Worm (Caenorhabditis elegans): ENCODE measurements around the gene unc-85.
A peak's percentile ranks its signal among the peaks of the same experiment; 100 is the strongest.

The unc-85 gene

ce11 chrII:4701482-4702119 is at the start of gene unc-85:
Gene unc-85, plus strand, starts transcription at chrII:4702069.
- peak; percentile 79 for TF ChIP-seq pes-1 (GFP tag; IDR thresholded peaks at IDR 0.05)
- TF ChIP-seq sea-1 (GFP tag; conservative IDR thresholded peaks at IDR 0.05), result peak; percentile 65; the same call in 1 of the 2 replicates
- peak; percentile 81 for TF ChIP-seq F13C5.2 (tag; optimal IDR thresholded peaks at IDR 0.05)
- peak; percentile 63 for TF ChIP-seq flt-1 (GFP tag; IDR thresholded peaks at IDR 0.05)
- peak; percentile 45; the same call in 1 of the 2 replicates for TF ChIP-seq tbx-37 (GFP tag; conservative IDR thresholded peaks at IDR 0.05)
- TF ChIP-seq hmg-4 (GFP tag; optimal IDR thresholded peaks at IDR 0.05), result peak; percentile 78
- peak; percentile 18 for TF ChIP-seq B0310.2 (tag; optimal IDR thresholded peaks at IDR 0.05)
- TF ChIP-seq hnd-1 (tag; optimal IDR thresholded peaks at IDR 0.05), result peak; percentile 25
- peak; percentile 71 for TF ChIP-seq scrt-1 (GFP tag; IDR thresholded peaks at IDR 0.05)
- TF ChIP-seq ets-7 (tag; optimal IDR thresholded peaks at IDR 0.05), result peak; percentile 58
- TF ChIP-seq aly-1 (tag; optimal IDR thresholded peaks at IDR 0.05), result peak; percentile 44
- peak; percentile 68 for TF ChIP-seq tbx-11 (GFP tag; IDR thresholded peaks at IDR 0.05)

DNA sequence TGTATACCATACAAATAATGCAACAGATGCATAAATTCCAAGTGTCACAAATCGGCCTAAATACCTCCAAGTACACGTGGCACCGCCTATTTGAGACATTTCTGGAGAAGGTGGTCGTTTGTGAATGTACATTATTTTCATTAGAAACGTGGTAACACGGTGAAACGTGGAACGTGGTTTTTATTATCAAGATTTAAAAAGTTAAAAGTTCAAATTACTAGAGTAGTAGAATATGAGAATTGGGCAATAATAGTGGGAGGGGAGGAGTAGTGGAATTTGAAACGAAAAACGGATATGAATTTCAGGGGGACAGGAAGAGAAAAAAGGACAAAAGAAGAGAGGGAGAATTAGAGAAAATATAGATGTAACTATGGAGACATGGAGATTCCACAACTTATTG is 46.0 kb upstream of the unc-85 start, which contains the start of gene fut-6:
Gene fut-6 (minus strand): TSS at position 101 of the 400 bp plus-strand sequence.
- TF ChIP-seq ama-1 (optimal IDR thresholded peaks at IDR 0.05) (no peak), tra-4 (tag; optimal IDR thresholded peaks at IDR 0.05) (no peak), tbx-11 (GFP tag; IDR thresholded peaks at IDR 0.05) (no peak), ceh-36 (tag; optimal IDR thresholded peaks at IDR 0.05) (no peak), scrt-1 (GFP tag; IDR thresholded peaks at IDR 0.05) (no peak)

- TF ChIP-seq sea-1 (GFP tag; conservative IDR thresholded peaks at IDR 0.05) (no peak), flt-1 (GFP tag; IDR thresholded peaks at IDR 0.05) (no peak)
Measured at ce11 chrII:4657370-4657769, 44.5 kb upstream of the unc-85 start.

DNA sequence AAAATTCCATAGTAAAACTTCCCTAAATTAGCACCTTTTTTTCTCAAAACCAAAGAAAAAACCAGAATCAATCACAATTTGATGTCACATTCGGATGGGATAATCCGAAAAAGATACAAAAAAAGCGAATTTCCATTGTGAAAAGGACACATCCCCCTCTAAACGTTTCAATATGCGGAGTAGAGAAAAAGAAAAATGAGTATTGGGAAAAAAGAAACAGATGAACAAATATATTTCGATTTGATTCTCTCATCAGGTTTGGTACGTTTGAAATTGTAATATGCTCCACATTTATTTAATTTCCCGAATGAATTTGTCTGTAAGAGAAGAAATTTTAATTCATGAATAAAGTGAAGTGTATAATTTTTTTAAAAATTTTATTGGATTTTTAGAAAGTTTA is 43.6 kb upstream of the unc-85 start:
- TF ChIP-seq hmg-4 (GFP tag; optimal IDR thresholded peaks at IDR 0.05) (no peak), ceh-13 (GFP tag; optimal IDR thresholded peaks at IDR 0.05) (no peak), ama-1 (optimal IDR thresholded peaks at IDR 0.05) (no peak)

ce11 chrII:4661278-4661677 is 40.6 kb upstream of the unc-85 start, which contains the start of gene T05A7.13:
Gene T05A7.13, minus strand, starts transcription at chrII:4661378.
- TF ChIP-seq pes-1 (GFP tag; IDR thresholded peaks at IDR 0.05) (no peak), sea-1 (GFP tag; conservative IDR thresholded peaks at IDR 0.05) (no peak), ceh-13 (GFP tag; optimal IDR thresholded peaks at IDR 0.05) (no peak), tra-4 (tag; optimal IDR thresholded peaks at IDR 0.05) (no peak), hnd-1 (tag; optimal IDR thresholded peaks at IDR 0.05) (no peak), tbx-11 (GFP tag; IDR thresholded peaks at IDR 0.05) (no peak), B0310.2 (tag; optimal IDR thresholded peaks at IDR 0.05) (no peak), ets-7 (tag; optimal IDR thresholded peaks at IDR 0.05) (no peak), tbx-37 (GFP tag; conservative IDR thresholded peaks at IDR 0.05) (no peak), hmg-4 (GFP tag; optimal IDR thresholded peaks at IDR 0.05) (no peak), flt-1 (GFP tag; IDR thresholded peaks at IDR 0.05) (no peak), ceh-36 (tag; optimal IDR thresholded peaks at IDR 0.05) (no peak), scrt-1 (GFP tag; IDR thresholded peaks at IDR 0.05) (no peak), aly-1 (tag; optimal IDR thresholded peaks at IDR 0.05) (no peak), hmbx-1 (tag; optimal IDR thresholded peaks at IDR 0.05) (no peak), ama-1 (optimal IDR thresholded peaks at IDR 0.05) (no peak), F13C5.2 (tag; optimal IDR thresholded peaks at IDR 0.05) (no peak)

DNA sequence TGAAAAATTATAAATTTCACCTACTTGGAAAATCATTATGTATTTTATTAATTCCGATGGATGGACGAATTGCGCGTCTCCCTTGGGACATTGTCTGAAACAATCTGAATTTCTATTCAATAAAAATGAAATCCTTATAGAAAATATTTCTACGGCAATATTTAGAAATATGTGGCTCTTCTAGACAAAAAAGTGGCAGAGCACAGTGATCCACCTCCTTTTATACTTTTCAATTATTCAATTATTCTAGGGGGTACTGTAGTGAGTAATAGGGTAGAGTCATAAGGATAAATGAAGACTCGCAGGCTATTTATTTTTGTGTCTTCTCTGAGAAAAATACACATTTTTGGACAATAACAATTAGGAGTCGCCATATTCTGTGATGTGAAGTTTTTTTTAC is 38.7 kb upstream of the unc-85 start, which contains the start of gene T05A7.12:
Gene T05A7.12 (minus strand): TSS at position 101 of the 400 bp plus-strand sequence.
- TF ChIP-seq ets-7 (tag; optimal IDR thresholded peaks at IDR 0.05) (no peak), sea-1 (GFP tag; conservative IDR thresholded peaks at IDR 0.05) (no peak), B0310.2 (tag; optimal IDR thresholded peaks at IDR 0.05) (no peak), flt-1 (GFP tag; IDR thresholded peaks at IDR 0.05) (no peak), tbx-11 (GFP tag; IDR thresholded peaks at IDR 0.05) (no peak), hmbx-1 (tag; optimal IDR thresholded peaks at IDR 0.05) (no peak), tra-4 (tag; optimal IDR thresholded peaks at IDR 0.05) (no peak), hnd-1 (tag; optimal IDR thresholded peaks at IDR 0.05) (no peak), ceh-13 (GFP tag; optimal IDR thresholded peaks at IDR 0.05) (no peak), tbx-37 (GFP tag; conservative IDR thresholded peaks at IDR 0.05) (no peak), ceh-36 (tag; optimal IDR thresholded peaks at IDR 0.05) (no peak), hmg-4 (GFP tag; optimal IDR thresholded peaks at IDR 0.05) (no peak)

DNA sequence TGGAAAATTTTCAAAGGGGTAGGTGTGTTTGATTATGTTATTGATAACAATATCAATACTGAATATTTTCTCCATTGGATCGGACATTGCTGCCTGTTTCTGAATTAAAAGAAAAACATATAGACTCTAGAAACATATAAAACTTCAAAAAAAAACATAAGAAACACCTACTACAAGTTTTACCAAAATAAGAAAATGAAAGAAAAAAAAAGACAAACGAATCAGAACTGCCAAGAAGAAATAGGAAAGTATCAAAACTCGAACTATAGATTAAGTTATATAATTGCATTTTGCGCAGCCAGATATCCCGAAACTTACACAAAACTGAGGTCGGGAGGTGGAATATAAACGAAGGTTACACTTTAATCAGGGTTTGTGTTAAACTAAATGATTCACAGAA is 36.5 kb upstream of the unc-85 start, which contains the start of gene T05A7.11:
Gene T05A7.11 (minus strand): TSS at position 101 of the 400 bp plus-strand sequence.
- TF ChIP-seq hnd-1 (tag; optimal IDR thresholded peaks at IDR 0.05) (no peak), aly-1 (tag; optimal IDR thresholded peaks at IDR 0.05) (no peak), ceh-13 (GFP tag; optimal IDR thresholded peaks at IDR 0.05) (no peak), scrt-1 (GFP tag; IDR thresholded peaks at IDR 0.05) (no peak), hmg-4 (GFP tag; optimal IDR thresholded peaks at IDR 0.05) (no peak), sea-1 (GFP tag; conservative IDR thresholded peaks at IDR 0.05) (no peak), tbx-37 (GFP tag; conservative IDR thresholded peaks at IDR 0.05) (no peak), hmbx-1 (tag; optimal IDR thresholded peaks at IDR 0.05) (no peak), ama-1 (optimal IDR thresholded peaks at IDR 0.05) (no peak), ceh-36 (tag; optimal IDR thresholded peaks at IDR 0.05) (no peak), flt-1 (GFP tag; IDR thresholded peaks at IDR 0.05) (no peak), ets-7 (tag; optimal IDR thresholded peaks at IDR 0.05) (no peak), tra-4 (tag; optimal IDR thresholded peaks at IDR 0.05) (no peak), pes-1 (GFP tag; IDR thresholded peaks at IDR 0.05) (no peak), B0310.2 (tag; optimal IDR thresholded peaks at IDR 0.05) (no peak), tbx-11 (GFP tag; IDR thresholded peaks at IDR 0.05) (no peak), F13C5.2 (tag; optimal IDR thresholded peaks at IDR 0.05) (no peak)

ce11 chrII:4667572-4667971 is 34.3 kb upstream of the unc-85 start, which contains the start of gene fut-5:
Gene fut-5, minus strand, starts transcription at chrII:4667672.
- no peak for TF ChIP-seq scrt-1 (GFP tag; IDR thresholded peaks at IDR 0.05)
- TF ChIP-seq ceh-13 (GFP tag; optimal IDR thresholded peaks at IDR 0.05), result no peak
- no peak for TF ChIP-seq tbx-11 (GFP tag; IDR thresholded peaks at IDR 0.05)
- TF ChIP-seq B0310.2 (tag; optimal IDR thresholded peaks at IDR 0.05), result no peak
- TF ChIP-seq pes-1 (GFP tag; IDR thresholded peaks at IDR 0.05), result no peak
